Worm (Caenorhabditis elegans): ENCODE results near the gene F14F8.8.

DNA sequence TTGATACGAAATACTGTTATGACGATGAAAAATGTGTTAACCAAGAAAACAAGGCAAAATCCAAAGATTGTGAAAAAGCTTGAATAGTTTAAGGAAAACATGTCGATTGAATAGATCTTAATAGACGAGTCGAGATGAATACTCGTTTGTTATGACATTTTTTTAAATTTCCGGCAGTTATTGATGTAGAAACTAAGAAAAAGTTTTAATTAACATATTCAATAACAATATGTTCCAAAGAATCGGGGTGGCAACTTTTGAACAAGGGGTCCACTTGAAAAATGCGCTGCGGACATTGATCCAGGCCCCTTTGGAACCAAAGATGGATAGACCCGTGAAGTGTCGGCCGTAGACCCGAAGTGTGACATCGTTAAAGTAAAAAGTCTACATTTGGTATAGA is 908 bp downstream of the F14F8.8 start, which contains the start of gene str-61:
- TF ChIP-seq lin-29 (GFP tag; IDR thresholded peaks at IDR 0.05) = no peak
- no peak for TF ChIP-seq unc-39 (tag; optimal IDR thresholded peaks at IDR 0.05)
- no peak for TF ChIP-seq hmg-1.1 (GFP tag; IDR thresholded peaks at IDR 0.05)
- TF ChIP-seq F10B5.3 (tag; optimal IDR thresholded peaks at IDR 0.05) = no peak
- TF ChIP-seq nhr-28 (tag; optimal IDR thresholded peaks at IDR 0.05) = no peak

Measured in whole organism, L4 larva.